Fruit fly (Drosophila melanogaster) whole organism, prepupa: ENCODE results near the gene CG31055.

ENCODE experiments used
- Blimp-1 ChIP-seq: fragments of 200-800 bp; sonication (Bioruptor generic); optimal IDR thresholded peaks from 3 replicates; lab custom pipeline; 2017; ENCODE audit warnings: missing biosample characterization, missing genetic modification characterization, mild to moderate bottlenecking, moderate library complexity, missing genetic modification reagents
- CG11294 ChIP-seq: fragments of 200-800 bp; sonication (Bioruptor generic); IDR thresholded peaks from 2 replicates; pipeline ENCODE4 v1.3.6; 2022; ENCODE audit warnings: missing biosample characterization, missing genetic modification characterization
- Gug ChIP-seq: fragments of 200-800 bp; sonication (Bioruptor generic); IDR thresholded peaks from 2 replicates; pipeline ENCODE4 v1.3.6; 2022; ENCODE audit warnings: missing biosample characterization, missing genetic modification characterization
- Lpt ChIP-seq: fragments of 200-800 bp; sonication (Bioruptor generic); optimal IDR thresholded peaks from 3 replicates; lab custom pipeline; 2016; ENCODE audit warnings: missing biosample characterization, missing genetic modification characterization
- OdsH ChIP-seq: fragments of 200-800 bp; sonication (Bioruptor generic); optimal IDR thresholded peaks from 3 replicates; lab custom pipeline; 2016; ENCODE audit warnings: missing biosample characterization, missing genetic modification characterization
- Sox15 ChIP-seq: fragments of 200-800 bp; sonication (Bioruptor generic); optimal IDR thresholded peaks from 3 replicates; lab custom pipeline; 2016; ENCODE audit warnings: missing biosample characterization, missing genetic modification characterization
- dac ChIP-seq: fragments of 200-800 bp; sonication (Bioruptor generic); optimal IDR thresholded peaks from 2 replicates; lab custom pipeline; 2017; ENCODE audit warnings: missing biosample characterization, mild to moderate bottlenecking, missing genetic modification characterization
- net ChIP-seq: fragments of 200-800 bp; sonication (Bioruptor generic); optimal IDR thresholded peaks from 3 replicates; lab custom pipeline; 2016; ENCODE audit warnings: missing biosample characterization, missing genetic modification characterization
- vri ChIP-seq: fragments of 200-800 bp; sonication (Bioruptor generic); optimal IDR thresholded peaks from 3 replicates; lab custom pipeline; 2016; ENCODE audit warnings: missing biosample characterization, mild to moderate bottlenecking, missing genetic modification characterization

CG31055 gene

dm6 chr3R:27636010-27636584 lies 51.8 kb downstream of the CG31055 start, which contains the start of the genes CG5611 and Mtl (continued):
- peak; percentile 99 for TF ChIP-seq Lpt
- TF ChIP-seq Blimp-1 (GFP tag; lab: Kevin White, UChicago) = peak; percentile 97
- TF ChIP-seq vri = peak; percentile 98
- peak; percentile 99 for TF ChIP-seq Sox15 (GFP tag; lab: Kevin White, UChicago)
- peak; percentile 99 for TF ChIP-seq dac (GFP tag; lab: Kevin White, UChicago)
- peak; percentile 99 for TF ChIP-seq net
- peak; percentile 100 for TF ChIP-seq CG11294 (GFP tag; lab: Robert Waterston, UW)
- TF ChIP-seq Gug = peak; percentile 100
- TF ChIP-seq OdsH (GFP tag; lab: Kevin White, UChicago) = peak; percentile 100
- TF ChIP-seq, all 60 proteins: peak for 60
